Worm (Caenorhabditis elegans) whole organism, L4 larva: ENCODE measurements around the gene ndub-11.
A peak's percentile ranks its signal among the peaks of the same experiment; 100 is the strongest.

ENCODE experiments used
- D1046.2 ChIP-seq: fragments of 200-800 bp; sonication (Bioruptor generic); IDR thresholded peaks from 2 replicates; pipeline ENCODE4 v1.3.6; 2022; ENCODE audit warnings: missing genetic modification characterization, missing compliant biosample characterization
- R02D3.7 ChIP-seq: fragments of 150-350 bp; sonication (generic microtip); optimal IDR thresholded peaks from 3 replicates; lab custom pipeline; 2014; ENCODE audit warnings: missing biosample characterization, missing genetic modification characterization
- hlh-30 ChIP-seq: sonication (generic microtip); optimal IDR thresholded peaks from 2 replicates; lab custom pipeline; 2017; ENCODE audit warnings: antibody characterized with exemption, mild to moderate bottlenecking, missing genetic modification characterization, missing compliant biosample characterization; ENCODE audit not compliant: insufficient read depth
- mep-1 ChIP-seq: fragments of 150-350 bp; sonication (generic microtip); optimal IDR thresholded peaks from 3 replicates; lab custom pipeline; 2014; ENCODE audit warnings: missing biosample characterization, missing genetic modification characterization
- mxl-3 ChIP-seq: fragments of 200-800 bp; sonication (Bioruptor generic); optimal IDR thresholded peaks from 2 replicates; lab custom pipeline; 2018; ENCODE audit warnings: mild to moderate bottlenecking, missing genetic modification characterization, missing compliant biosample characterization
- nhr-11 ChIP-seq: fragments of 150-350 bp; optimal IDR thresholded peaks from 2 replicates; lab custom pipeline; 2014; ENCODE audit warnings: missing biosample characterization, missing genetic modification characterization
- nhr-25 ChIP-seq: sonication (generic microtip); optimal IDR thresholded peaks from 2 replicates; lab custom pipeline; 2017; ENCODE audit warnings: missing genetic modification characterization, mild to moderate bottlenecking, missing compliant biosample characterization, antibody characterized with exemption, moderate library complexity, borderline replicate concordance; ENCODE audit not compliant: insufficient read depth
- pha-4 ChIP-seq, 2 experiments: fragments of 150-350 bp in 1 of 2; fragments of 200-800 bp in 1 of 2; sonication (Bioruptor generic) in 1 of 2; IDR thresholded peaks in 1 of 2; optimal IDR thresholded peaks in 1 of 2; 2 replicates each; pipeline versions ENCODE4 v1.3.6 to Lab custom; 2014 to 2022; ENCODE audit warnings: missing genetic modification characterization in 2 of 2, missing genetic modification reagents in 2 of 2, missing biosample characterization in 1 of 2, missing compliant biosample characterization in 1 of 2
- unc-39 ChIP-seq: sonication (generic microtip); optimal IDR thresholded peaks from 2 replicates; lab custom pipeline; 2017; ENCODE audit warnings: missing biosample characterization, missing genetic modification characterization
- zip-2 ChIP-seq: fragments of 150-350 bp; optimal IDR thresholded peaks from 2 replicates; lab custom pipeline; 2014; ENCODE audit warnings: missing biosample characterization, missing genetic modification characterization
- ztf-11 ChIP-seq: fragments of 150-350 bp; optimal IDR thresholded peaks from 2 replicates; lab custom pipeline; 2014; ENCODE audit warnings: missing biosample characterization, missing genetic modification characterization

DNA sequence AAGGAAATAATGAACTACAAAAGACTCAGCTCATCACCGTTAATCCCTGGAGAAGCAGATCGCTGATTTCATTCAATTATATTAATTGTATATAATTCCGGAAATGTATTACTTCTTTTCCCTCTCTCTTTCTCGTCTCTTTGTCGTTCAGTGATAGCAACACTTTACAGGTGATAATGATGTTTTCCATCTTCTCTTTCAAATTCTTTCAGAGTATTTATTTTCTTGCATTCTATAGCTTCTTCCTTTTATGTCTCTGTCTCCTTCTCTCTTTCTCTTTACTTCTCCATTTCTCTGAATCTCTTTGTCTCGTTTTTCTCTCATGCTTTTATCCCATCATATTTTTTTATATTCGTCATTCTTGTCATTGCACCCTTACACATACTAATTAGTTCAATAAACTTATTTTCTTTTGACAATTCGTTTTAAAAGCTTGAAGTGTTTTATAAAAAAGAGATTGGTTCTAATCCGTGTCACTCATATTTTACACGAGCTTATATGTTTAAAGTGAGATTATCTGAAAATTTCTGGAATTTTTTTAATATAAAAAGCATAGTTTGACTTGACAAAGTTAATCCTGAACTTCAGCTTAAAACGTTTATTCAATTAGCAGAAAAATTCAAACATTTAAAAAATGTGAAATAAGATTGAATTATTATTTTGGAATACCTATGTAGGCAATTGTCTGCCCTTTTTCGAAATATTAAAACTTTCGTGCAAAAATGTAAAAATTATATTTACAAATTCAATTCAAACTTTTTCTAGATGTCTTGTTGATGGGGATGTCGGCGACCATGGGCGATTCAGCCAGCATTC lies 12.9 kb upstream of the ndub-11 start, which contains the start of gene pmk-2:
- TF ChIP-seq mxl-3 (GFP tag; lab: Kevin White, UChicago), result no peak
- no peak for TF ChIP-seq hlh-30 (tag; lab: Kevin White, UChicago)
- TF ChIP-seq nhr-11 (tag; lab: Kevin White, UChicago), result peak; percentile 9
- no peak for TF ChIP-seq pha-4 (GFP tag; IDR thresholded peaks at IDR 0.05; lab: Robert Waterston, UW)
- no peak for TF ChIP-seq pha-4 (tag; optimal IDR thresholded peaks at IDR 0.05; lab: Kevin White, UChicago)
- TF ChIP-seq mep-1, result peak; percentile 37
- TF ChIP-seq nhr-25 (tag; lab: Kevin White, UChicago), result no peak
- no peak for TF ChIP-seq zip-2 (tag; lab: Kevin White, UChicago)
- TF ChIP-seq unc-39 (tag; lab: Kevin White, UChicago), result no peak
- no peak for TF ChIP-seq D1046.2 (GFP tag; lab: Robert Waterston, UW)
- no peak for TF ChIP-seq R02D3.7 (tag; lab: Kevin White, UChicago)
- TF ChIP-seq ztf-11, result no peak
